Worm (Caenorhabditis elegans) whole organism, L1 larva: Measurements from ENCODE around the gene ZC190.5.
A peak's percentile ranks its signal among the peaks of the same experiment; 100 is the strongest.

Experiments used
- alr-1 ChIP-seq: fragments of 200-800 bp; sonication (Bioruptor generic); optimal IDR thresholded peaks from 2 replicates; lab custom pipeline; 2018; ENCODE audit warnings: borderline replicate concordance, mild to moderate bottlenecking, missing genetic modification characterization, missing compliant biosample characterization
- ces-1 ChIP-seq: fragments of 150-350 bp; optimal IDR thresholded peaks from 2 replicates; lab custom pipeline; 2014; ENCODE audit warnings: missing biosample characterization, missing genetic modification reagents, missing genetic modification characterization
- lin-35 ChIP-seq, 2 experiments: fragments of 150-350 bp; optimal IDR thresholded peaks; 2 replicates each; lab custom pipeline; 2014; ENCODE audit warnings: missing biosample characterization in 2 of 2, missing genetic modification characterization in 2 of 2, missing genetic modification reagents in 2 of 2
- lsy-2 ChIP-seq, 2 experiments: fragments of 150-350 bp; optimal IDR thresholded peaks; 2 replicates each; lab custom pipeline; 2014; ENCODE audit warnings: missing biosample characterization in 2 of 2, missing genetic modification characterization in 2 of 2
- nhr-12 ChIP-seq: sonication (generic microtip); optimal IDR thresholded peaks from 2 replicates; lab custom pipeline; 2017; ENCODE audit warnings: missing biosample characterization, missing genetic modification characterization
- nhr-76 ChIP-seq: sonication (generic microtip); optimal IDR thresholded peaks from 2 replicates; lab custom pipeline; 2017; ENCODE audit warnings: missing biosample characterization, missing genetic modification characterization
- nhr-77 ChIP-seq: fragments of 150-350 bp; optimal IDR thresholded peaks from 2 replicates; lab custom pipeline; 2014; ENCODE audit warnings: missing biosample characterization, missing genetic modification characterization
- tbx-2 ChIP-seq: sonication (generic microtip); optimal IDR thresholded peaks from 2 replicates; lab custom pipeline; 2016; ENCODE audit warnings: missing genetic modification characterization, missing compliant biosample characterization

DNA sequence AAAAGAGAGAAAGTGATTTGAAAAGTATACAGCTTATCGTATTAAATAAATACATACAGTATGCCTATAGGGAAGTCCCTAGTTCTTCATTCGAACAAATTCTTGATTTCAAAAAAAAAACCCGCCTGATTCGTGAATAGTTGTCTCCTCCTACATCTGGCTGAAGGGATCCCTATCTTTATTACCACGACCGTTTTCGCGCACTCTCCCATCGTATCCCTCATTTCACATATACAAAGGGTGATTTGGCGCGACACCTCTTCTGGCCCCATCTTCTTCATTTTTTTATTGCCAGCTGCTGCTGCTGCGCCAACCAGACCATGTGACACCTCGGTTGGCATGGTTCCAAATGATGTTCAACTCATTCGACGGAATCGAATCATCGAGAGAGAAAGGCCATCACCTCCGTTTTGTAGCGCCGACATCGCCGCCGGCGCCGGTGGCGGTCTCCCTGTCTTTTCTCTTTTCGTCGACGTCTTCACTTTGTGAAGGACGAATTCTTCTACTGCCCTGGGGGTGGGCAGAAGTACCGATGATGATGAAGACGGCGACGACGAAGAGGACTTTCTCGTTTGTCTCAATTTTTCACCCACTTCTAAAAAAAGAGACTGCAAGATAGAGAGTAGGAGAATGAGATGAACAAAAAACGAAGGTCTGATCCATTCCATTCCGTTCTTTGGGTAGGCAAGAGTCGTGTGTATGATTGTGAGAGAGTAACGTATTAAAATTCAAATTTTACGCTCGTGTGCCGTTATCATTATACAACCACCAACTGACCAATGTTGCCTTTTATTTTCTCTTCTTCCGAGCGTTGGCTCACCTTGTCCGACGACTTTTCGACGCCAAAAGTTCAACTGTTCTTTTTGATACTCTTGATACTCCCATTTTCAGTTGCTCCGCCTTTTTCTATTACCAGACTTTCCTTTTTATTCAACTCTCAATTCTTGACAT is 11.1 kb downstream of the ZC190.5 start:
- peak; percentile 22 to 39 for TF ChIP-seq lsy-2 (tag; optimal IDR thresholded peaks at IDR 0.05; lab: Kevin White, UChicago)
- no peak for TF ChIP-seq nhr-12 (tag; lab: Kevin White, UChicago)
- peak in 1 of 2 experiments; percentile 36 for TF ChIP-seq lin-35 (GFP tag; optimal IDR thresholded peaks at IDR 0.05; lab: Kevin White, UChicago)
- no peak for TF ChIP-seq nhr-76 (tag; lab: Kevin White, UChicago)
- TF ChIP-seq tbx-2, result peak; percentile 53
- TF ChIP-seq alr-1, result no peak
- TF ChIP-seq ces-1 (GFP tag; lab: Kevin White, UChicago), result no peak
- no peak for TF ChIP-seq nhr-77 (tag; lab: Kevin White, UChicago)
